Worm (Caenorhabditis elegans): ENCODE measurements around the gene copd-1.

copd-1 gene

ce11 chrIII:6606022-6606467 lies 18.7 kb downstream of the copd-1 start:
- TF ChIP-seq ceh-31 (tag; optimal IDR thresholded peaks at IDR 0.05) = peak; percentile 13
- TF ChIP-seq F13H6.1 (tag; optimal IDR thresholded peaks at IDR 0.05) = no peak
- no peak for TF ChIP-seq ztf-16 (tag; optimal IDR thresholded peaks at IDR 0.05)
- TF ChIP-seq dmd-4 (tag; optimal IDR thresholded peaks at IDR 0.05; ENCODE audit: borderline replicate concordance) = no peak
- TF ChIP-seq tbx-7 (tag; optimal IDR thresholded peaks at IDR 0.05) = no peak
- no peak for TF ChIP-seq elt-2 (tag; optimal IDR thresholded peaks at IDR 0.05)
- peak; percentile 17 for TF ChIP-seq ceh-14 (tag; optimal IDR thresholded peaks at IDR 0.05)
- TF ChIP-seq ceh-48 (tag; optimal IDR thresholded peaks at IDR 0.05) = no peak
- TF ChIP-seq tbx-2 (tag; optimal IDR thresholded peaks at IDR 0.05) = peak; percentile 3
- TF ChIP-seq K02D7.2 (tag; optimal IDR thresholded peaks at IDR 0.05) = no peak
- TF ChIP-seq elt-4 (tag; optimal IDR thresholded peaks at IDR 0.05) = no peak
- TF ChIP-seq nfya-1 (tag; optimal IDR thresholded peaks at IDR 0.05) = peak; percentile 80
- peak; percentile 61 for TF ChIP-seq hlh-30 (tag; optimal IDR thresholded peaks at IDR 0.05; ENCODE audit: insufficient read depth)
- TF ChIP-seq ceh-18 (tag; optimal IDR thresholded peaks at IDR 0.05) = peak; percentile 11
- no peak for TF ChIP-seq fkh-10 (GFP tag; optimal IDR thresholded peaks at IDR 0.05)
- peak; percentile 27 for TF ChIP-seq unc-42 (tag; optimal IDR thresholded peaks at IDR 0.05)
- TF ChIP-seq ahr-1 (tag; optimal IDR thresholded peaks at IDR 0.05) = no peak
- no peak for TF ChIP-seq pros-1 (tag; optimal IDR thresholded peaks at IDR 0.05)
- no peak for TF ChIP-seq pag-3 (tag; optimal IDR thresholded peaks at IDR 0.05; ENCODE audit: borderline replicate concordance)
- peak; percentile 80 for TF ChIP-seq unc-55 (GFP tag; optimal IDR thresholded peaks at IDR 0.05)
- peak; percentile 26 for TF ChIP-seq ref-2 (tag; optimal IDR thresholded peaks at IDR 0.05)
- no peak for TF ChIP-seq gmeb-2 (tag; optimal IDR thresholded peaks at IDR 0.05)

ce11 chrIII:6605442-6605992 lies 19.3 kb downstream of the copd-1 start:
- TF ChIP-seq unc-55 (GFP tag; optimal IDR thresholded peaks at IDR 0.05) = peak; percentile 46
- TF ChIP-seq nfya-1 (tag; optimal IDR thresholded peaks at IDR 0.05) = peak; percentile 8
- no peak for TF ChIP-seq ahr-1 (tag; optimal IDR thresholded peaks at IDR 0.05)
- no peak for TF ChIP-seq sdc-2 (tag; optimal IDR thresholded peaks at IDR 0.05)
- TF ChIP-seq sox-2 (GFP tag; IDR thresholded peaks at IDR 0.05) = peak; percentile 4; the same call in 1 of the 2 replicates
- no peak for TF ChIP-seq fkh-10 (GFP tag; optimal IDR thresholded peaks at IDR 0.05)
- TF ChIP-seq ama-1 (optimal IDR thresholded peaks at IDR 0.05) = no peak
- TF ChIP-seq F13H6.1 (tag; optimal IDR thresholded peaks at IDR 0.05) = no peak

- TF ChIP-seq nhr-232 (tag; optimal IDR thresholded peaks at IDR 0.05) (no peak), npax-4 (tag; optimal IDR thresholded peaks at IDR 0.05) (no peak), fkh-10 (GFP tag; optimal IDR thresholded peaks at IDR 0.05) (no peak), ama-1 (optimal IDR thresholded peaks at IDR 0.05) (no peak), ceh-45 (GFP tag; IDR thresholded peaks at IDR 0.05) (no peak)
Observed at ce11 chrIII:6604317-6604716, 20.5 kb downstream of the copd-1 start.

ce11 chrIII:6603185-6603584 lies 21.6 kb downstream of the copd-1 start:
- TF ChIP-seq hlh-30 (tag; optimal IDR thresholded peaks at IDR 0.05; ENCODE audit: insufficient read depth) (no peak), fkh-10 (GFP tag; optimal IDR thresholded peaks at IDR 0.05) (no peak), madf-2 (tag; optimal IDR thresholded peaks at IDR 0.05) (no peak)

- TF ChIP-seq tbx-2 (tag; optimal IDR thresholded peaks at IDR 0.05) = no peak
- TF ChIP-seq elt-2 (tag; optimal IDR thresholded peaks at IDR 0.05) = no peak
- no peak for TF ChIP-seq K09A11.1 (tag; optimal IDR thresholded peaks at IDR 0.05; ENCODE audit: insufficient read depth)
- TF ChIP-seq unc-3 (GFP tag; conservative IDR thresholded peaks at IDR 0.05) = no peak
- no peak for TF ChIP-seq unc-3 (tag; optimal IDR thresholded peaks at IDR 0.05)
- no peak for TF ChIP-seq dmd-4 (tag; optimal IDR thresholded peaks at IDR 0.05; ENCODE audit: borderline replicate concordance)
- no peak for TF ChIP-seq rnt-1 (tag; optimal IDR thresholded peaks at IDR 0.05)
Observed at ce11 chrIII:6601073-6601472, 23.7 kb downstream of the copd-1 start, which contains the start of gene let-765. Gene let-765 (minus strand): TSS chrIII:6601173.
